Fruit fly (Drosophila melanogaster) whole organism, adult: ENCODE data around the gene CG9512.

Experiments used
- CG33017 ChIP-seq: fragments of 200-800 bp; sonication (Bioruptor generic); optimal IDR thresholded peaks from 2 replicates; lab custom pipeline; 2018; ENCODE audit warnings: missing biosample characterization, mild to moderate bottlenecking, missing genetic modification characterization, moderate library complexity
- CG7045 ChIP-seq: fragments of 200-800 bp; sonication (Bioruptor generic); optimal IDR thresholded peaks from 2 replicates; lab custom pipeline; 2017; ENCODE audit warnings: missing biosample characterization, mild to moderate bottlenecking, missing genetic modification characterization
- CG7101 ChIP-seq: fragments of 200-800 bp; sonication (Bioruptor generic); optimal IDR thresholded peaks from 2 replicates; lab custom pipeline; 2018; ENCODE audit warnings: missing biosample characterization, mild to moderate bottlenecking, missing genetic modification characterization, moderate library complexity
- Crg-1 ChIP-seq: fragments of 200-800 bp; sonication (Bioruptor generic); optimal IDR thresholded peaks from 2 replicates; lab custom pipeline; 2016; ENCODE audit warnings: missing biosample characterization, missing genetic modification characterization
- Hr96 ChIP-seq: fragments of 200-800 bp; sonication (Bioruptor generic); optimal IDR thresholded peaks from 2 replicates; lab custom pipeline; 2016; ENCODE audit warnings: missing biosample characterization, missing genetic modification characterization
- Mnt ChIP-seq: fragments of 200-800 bp; sonication (Bioruptor generic); optimal IDR thresholded peaks from 2 replicates; lab custom pipeline; 2016; ENCODE audit warnings: missing biosample characterization, mild to moderate bottlenecking, missing genetic modification characterization
- bab1 ChIP-seq: fragments of 200-800 bp; sonication (Bioruptor generic); optimal IDR thresholded peaks from 3 replicates; lab custom pipeline; 2019; ENCODE audit warnings: missing biosample characterization, mild to moderate bottlenecking, missing genetic modification characterization, moderate library complexity
- cic ChIP-seq: fragments of 200-800 bp; sonication (Bioruptor generic); optimal IDR thresholded peaks from 2 replicates; lab custom pipeline; 2017; ENCODE audit warnings: missing biosample characterization, mild to moderate bottlenecking, missing genetic modification characterization, moderate library complexity
- cnc ChIP-seq, 2 experiments: fragments of >200 bp; optimal IDR thresholded peaks; 2 replicates each; lab custom pipeline; 2017
- tj ChIP-seq: fragments of 200-800 bp; sonication (Bioruptor generic); optimal IDR thresholded peaks from 3 replicates; lab custom pipeline; 2017; ENCODE audit warnings: missing biosample characterization, mild to moderate bottlenecking, missing genetic modification characterization, moderate library complexity

dm6 chrX:14951346-14951862, 46.1 kb upstream of the CG9512 start:
- TF ChIP-seq CG7101 (no peak), cnc (optimal IDR thresholded peaks at IDR 0.05; lab: Kevin White, UChicago) (no peak), Mnt (no peak), CG7045 (no peak), CG33017 (tag; lab: Kevin White, UChicago) (no peak), bab1 (GFP tag; lab: Kevin White, UChicago) (no peak), cic (GFP tag; lab: Kevin White, UChicago) (no peak), Hr96 (GFP tag; lab: Kevin White, UChicago) (no peak), Crg-1 (GFP tag; lab: Kevin White, UChicago) (no peak), tj (GFP tag; lab: Kevin White, UChicago) (no peak)
